Fruit fly (Drosophila melanogaster) whole organism, embryonic: ENCODE measurements around the gene Spx.
A peak's percentile ranks its signal among the peaks of the same experiment; 100 is the strongest.

Experiments used
- Antp ChIP-seq: fragments of 200-800 bp; sonication (Bioruptor generic); optimal IDR thresholded peaks from 3 replicates; lab custom pipeline; 2016; ENCODE audit warnings: missing biosample characterization, missing genetic modification characterization
- Atf6 ChIP-seq: fragments of 200-800 bp; sonication (Bioruptor generic); IDR thresholded peaks from 2 replicates; pipeline ENCODE4 v1.3.6; 2022; ENCODE audit warnings: missing biosample characterization, missing genetic modification characterization
- BEAF-32 ChIP-seq: fragments of 200-800 bp; sonication (Bioruptor generic); optimal IDR thresholded peaks from 3 replicates; lab custom pipeline; 2017; ENCODE audit warnings: missing biosample characterization, missing genetic modification characterization, mild to moderate bottlenecking, moderate library complexity, missing genetic modification reagents
- Bgb ChIP-seq: fragments of 200-800 bp; sonication (Bioruptor generic); IDR thresholded peaks from 2 replicates; pipeline ENCODE4 v1.3.6; 2022; ENCODE audit warnings: missing biosample characterization, missing genetic modification characterization; ENCODE audit not compliant: partially characterized antibody
- CG12659 ChIP-seq: fragments of 200-800 bp; sonication (Bioruptor generic); optimal IDR thresholded peaks from 3 replicates; lab custom pipeline; 2017; ENCODE audit warnings: mild to moderate bottlenecking, missing biosample characterization, missing genetic modification reagents, missing genetic modification characterization
- CG13894 ChIP-seq: fragments of 200-800 bp; sonication (Bioruptor generic); optimal IDR thresholded peaks from 3 replicates; lab custom pipeline; 2018; ENCODE audit warnings: missing biosample characterization, mild to moderate bottlenecking, missing genetic modification characterization, moderate library complexity
- CG17359 ChIP-seq: fragments of 200-800 bp; sonication (Bioruptor generic); optimal IDR thresholded peaks from 3 replicates; lab custom pipeline; 2018; ENCODE audit warnings: missing biosample characterization, mild to moderate bottlenecking, missing genetic modification characterization, moderate library complexity
- CG17385 ChIP-seq: fragments of 200-800 bp; sonication (Bioruptor generic); optimal IDR thresholded peaks from 3 replicates; lab custom pipeline; 2018; ENCODE audit warnings: missing biosample characterization, mild to moderate bottlenecking, missing genetic modification characterization
- CG1832 ChIP-seq: fragments of 200-800 bp; sonication (Bioruptor generic); optimal IDR thresholded peaks from 2 replicates; lab custom pipeline; 2017; ENCODE audit warnings: missing biosample characterization, mild to moderate bottlenecking, missing genetic modification characterization, inconsistent platforms
- CG18599 ChIP-seq: fragments of 200-800 bp; sonication (Bioruptor generic); optimal IDR thresholded peaks from 3 replicates; lab custom pipeline; 2017; ENCODE audit warnings: missing biosample characterization, missing genetic modification characterization, mild to moderate bottlenecking, moderate library complexity, missing genetic modification reagents
- CG2199 ChIP-seq: fragments of 200-800 bp; sonication (Bioruptor generic); IDR thresholded peaks from 3 replicates; pipeline ENCODE4 v1.3.6; 2022; ENCODE audit warnings: missing biosample characterization, missing genetic modification characterization
- CG2875 ChIP-seq: fragments of 200-800 bp; sonication (Bioruptor generic); optimal IDR thresholded peaks from 2 replicates; lab custom pipeline; 2017; ENCODE audit warnings: missing biosample characterization, mild to moderate bottlenecking, missing genetic modification characterization, missing genetic modification reagents
- CG34376 ChIP-seq: fragments of 200-800 bp; sonication (Bioruptor generic); optimal IDR thresholded peaks from 2 replicates; lab custom pipeline; 2018; ENCODE audit warnings: missing biosample characterization, mild to moderate bottlenecking, missing genetic modification characterization
- CG42726 ChIP-seq: fragments of 200-800 bp; sonication (Bioruptor generic); IDR thresholded peaks from 2 replicates; pipeline ENCODE4 v1.3.6; 2022; ENCODE audit warnings: missing biosample characterization, missing genetic modification characterization; ENCODE audit not compliant: partially characterized antibody
- CG4820 ChIP-seq: fragments of 200-800 bp; sonication (Bioruptor generic); optimal IDR thresholded peaks from 3 replicates; lab custom pipeline; 2016; ENCODE audit warnings: missing biosample characterization, missing genetic modification characterization
- CG6272 ChIP-seq: fragments of 200-800 bp; sonication (Bioruptor generic); IDR thresholded peaks from 2 replicates; pipeline ENCODE4 v1.3.6; 2022; ENCODE audit warnings: missing biosample characterization, missing genetic modification characterization
- CG8359 ChIP-seq: fragments of 200-800 bp; sonication (Bioruptor generic); optimal IDR thresholded peaks from 2 replicates; lab custom pipeline; 2017; ENCODE audit warnings: missing biosample characterization, mild to moderate bottlenecking, missing genetic modification characterization, borderline replicate concordance
- CG8478 ChIP-seq: fragments of >200 bp; optimal IDR thresholded peaks from 2 replicates; lab custom pipeline; 2018
- CkIIα-i1 ChIP-seq: fragments of 200-800 bp; sonication (Bioruptor generic); IDR thresholded peaks from 2 replicates; pipeline ENCODE4 v1.3.6; 2022; ENCODE audit warnings: missing biosample characterization, missing genetic modification characterization
- Deaf1 ChIP-seq: fragments of 200-800 bp; optimal IDR thresholded peaks from 3 replicates; lab custom pipeline; 2019; ENCODE audit warnings: missing biosample characterization, mild to moderate bottlenecking, missing genetic modification characterization, moderate library complexity
- Dll ChIP-seq: fragments of 200-800 bp; sonication (Bioruptor generic); IDR thresholded peaks from 4 replicates; pipeline ENCODE4 v1.3.6; 2022; ENCODE audit warnings: missing biosample characterization, missing genetic modification characterization; ENCODE audit not compliant: partially characterized antibody
- Ets65A ChIP-seq: fragments of 200-800 bp; sonication (Bioruptor generic); peaks from one replicate; lab custom pipeline; 2016; ENCODE audit warnings: missing biosample characterization, missing genetic modification characterization
- HmgZ ChIP-seq: fragments of 200-800 bp; sonication (Bioruptor generic); optimal IDR thresholded peaks from 2 replicates; lab custom pipeline; 2018; ENCODE audit warnings: missing biosample characterization, mild to moderate bottlenecking, missing genetic modification characterization
- Jarid2 ChIP-seq: fragments of 200-800 bp; sonication (Bioruptor generic); optimal IDR thresholded peaks from 3 replicates; lab custom pipeline; 2017; ENCODE audit warnings: mild to moderate bottlenecking, missing biosample characterization, missing genetic modification reagents, missing genetic modification characterization
- Lim3 ChIP-seq: fragments of 200-800 bp; sonication (Bioruptor generic); IDR thresholded peaks from 2 replicates; pipeline ENCODE4 v1.3.6; 2022; ENCODE audit warnings: missing biosample characterization, missing genetic modification characterization
- Med ChIP-seq: fragments of 200-800 bp; sonication (Bioruptor generic); peaks from one replicate; lab custom pipeline; 2016; ENCODE audit warnings: missing biosample characterization, missing genetic modification characterization, mild to moderate bottlenecking, inconsistent platforms, moderate library complexity
- Meics ChIP-seq: fragments of 200-800 bp; sonication (Bioruptor generic); optimal IDR thresholded peaks from 2 replicates; lab custom pipeline; 2017; ENCODE audit warnings: missing biosample characterization, mild to moderate bottlenecking, missing genetic modification characterization
- Mes4 ChIP-seq: fragments of 200-800 bp; sonication (Bioruptor generic); optimal IDR thresholded peaks from 2 replicates; lab custom pipeline; 2016; ENCODE audit warnings: missing biosample characterization, missing genetic modification characterization
- NFAT ChIP-seq: fragments of 200-800 bp; sonication (Bioruptor generic); IDR thresholded peaks from 2 replicates; pipeline ENCODE4 v1.3.6; 2022; ENCODE audit warnings: missing biosample characterization, missing genetic modification characterization
- Opbp ChIP-seq: fragments of 200-800 bp; sonication (Bioruptor generic); IDR thresholded peaks from 3 replicates; pipeline ENCODE4 v1.3.6; 2022; ENCODE audit warnings: missing biosample characterization, missing genetic modification characterization; ENCODE audit not compliant: partially characterized antibody
- Ravus ChIP-seq: fragments of 200-800 bp; sonication (Bioruptor generic); IDR thresholded peaks from 2 replicates; pipeline ENCODE4 v1.3.6; 2022; ENCODE audit warnings: missing biosample characterization, missing genetic modification characterization
- Rx ChIP-seq: fragments of 200-800 bp; sonication (Bioruptor generic); IDR thresholded peaks from 2 replicates; pipeline ENCODE4 v1.3.6; 2022; ENCODE audit warnings: missing biosample characterization, missing genetic modification characterization
- Tbp ChIP-seq: fragments of >200 bp; optimal IDR thresholded peaks from 2 replicates; lab custom pipeline; 2018; ENCODE audit warnings: missing biosample characterization, missing genetic modification characterization
- Trl ChIP-seq, 3 experiments: fragments of >200 bp in 2 of 3; fragments of 200-800 bp in 1 of 3; sonication (Bioruptor generic) in 1 of 3; optimal IDR thresholded peaks; 2 replicates in 1 of 3; 3 replicates in 2 of 3; lab custom pipeline; 2016 to 2017; ENCODE audit warnings: missing biosample characterization in 1 of 3, missing genetic modification characterization in 1 of 3
- ap ChIP-seq: fragments of 200-800 bp; sonication (Bioruptor generic); IDR thresholded peaks from 2 replicates; pipeline ENCODE4 v1.3.6; 2022; ENCODE audit warnings: missing biosample characterization, missing genetic modification characterization
- bbx ChIP-seq: fragments of 200-800 bp; sonication (Bioruptor generic); IDR thresholded peaks from 2 replicates; pipeline ENCODE4 v1.3.6; 2022; ENCODE audit warnings: missing biosample characterization, missing genetic modification characterization; ENCODE audit not compliant: partially characterized antibody
- bowl ChIP-seq: fragments of 200-800 bp; sonication (Bioruptor generic); IDR thresholded peaks from 2 replicates; pipeline ENCODE4 v1.3.6; 2022; ENCODE audit warnings: missing biosample characterization, missing genetic modification characterization
- chinmo ChIP-seq: fragments of 200-800 bp; sonication (Bioruptor generic); IDR thresholded peaks from 4 replicates; pipeline ENCODE4 v1.3.6; 2022; ENCODE audit warnings: missing biosample characterization, missing genetic modification characterization; ENCODE audit not compliant: partially characterized antibody
- croc ChIP-seq: fragments of 200-800 bp; sonication (Bioruptor generic); conservative IDR thresholded peaks from 3 replicates; pipeline ENCODE4 v1.3.6; 2022; ENCODE audit warnings: missing biosample characterization, missing genetic modification characterization
- gfzf ChIP-seq: fragments of 200-800 bp; sonication (Bioruptor generic); optimal IDR thresholded peaks from 2 replicates; lab custom pipeline; 2016; ENCODE audit warnings: missing biosample characterization, mild to moderate bottlenecking, missing genetic modification characterization, moderate library complexity
- hb ChIP-seq: fragments of 200-800 bp; sonication (Bioruptor generic); IDR thresholded peaks from 3 replicates; pipeline ENCODE4 v1.3.6; 2022; ENCODE audit warnings: missing biosample characterization, missing genetic modification characterization; ENCODE audit not compliant: partially characterized antibody
- kay ChIP-seq: fragments of 200-800 bp; sonication (Bioruptor generic); optimal IDR thresholded peaks from 2 replicates; lab custom pipeline; 2016; ENCODE audit warnings: missing biosample characterization, missing genetic modification characterization
- nom ChIP-seq: fragments of 200-800 bp; sonication (Bioruptor generic); optimal IDR thresholded peaks from 2 replicates; lab custom pipeline; 2017; ENCODE audit warnings: missing biosample characterization, missing genetic modification characterization, mild to moderate bottlenecking, moderate library complexity, missing genetic modification reagents
- otp ChIP-seq: fragments of 200-800 bp; sonication (Bioruptor generic); IDR thresholded peaks from 3 replicates; pipeline ENCODE4, ENCODE4 v1.3.6; 2022; ENCODE audit warnings: missing biosample characterization, missing genetic modification characterization
- pb ChIP-seq: fragments of 200-800 bp; sonication (Bioruptor generic); optimal IDR thresholded peaks from 3 replicates; lab custom pipeline; 2016; ENCODE audit warnings: missing biosample characterization, missing genetic modification characterization
- sr ChIP-seq: fragments of 200-800 bp; sonication (Bioruptor generic); IDR thresholded peaks from 3 replicates; pipeline ENCODE4 v1.3.6; 2022; ENCODE audit warnings: missing biosample characterization, missing genetic modification characterization
- tna ChIP-seq: fragments of 200-800 bp; sonication (Bioruptor generic); IDR thresholded peaks from 2 replicates; pipeline ENCODE4 v1.3.6; 2022; ENCODE audit warnings: missing biosample characterization, missing genetic modification characterization; ENCODE audit not compliant: partially characterized antibody

Gene Spx

DNA sequence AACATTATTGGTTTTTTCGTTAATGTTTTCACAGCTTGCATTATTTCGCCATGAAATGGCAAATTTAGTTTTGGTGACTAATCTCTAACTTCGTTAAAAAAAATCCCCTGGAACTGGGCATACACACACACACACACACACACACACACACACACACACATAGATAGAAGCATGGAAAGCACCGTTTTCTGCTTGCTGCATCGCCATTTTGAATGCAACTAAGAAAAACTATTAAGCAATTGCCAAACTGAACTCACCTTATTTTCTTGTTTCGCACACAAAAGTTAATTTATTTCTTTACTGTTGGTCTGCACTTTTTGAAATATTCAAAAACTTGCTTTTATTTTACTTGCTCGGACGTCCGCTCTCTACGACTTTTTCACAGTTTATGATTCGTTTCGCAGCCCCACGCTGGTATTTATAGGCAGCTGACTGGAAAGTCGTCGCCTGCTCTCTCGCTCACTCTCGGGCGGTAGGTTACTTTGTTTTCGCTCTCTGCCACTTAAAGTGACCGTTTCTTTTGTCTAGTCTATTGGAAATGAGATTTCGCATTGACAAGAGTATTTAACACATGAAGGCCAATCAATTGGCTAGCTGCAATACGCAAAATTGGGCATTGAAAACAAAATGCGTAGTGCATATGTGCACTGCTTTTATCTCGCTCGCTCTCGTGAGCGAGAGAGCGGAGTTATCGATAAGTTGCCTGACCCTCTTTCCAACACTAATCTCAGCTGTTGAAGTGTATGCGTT lies 23.4 kb downstream of the Spx start (continued):
- TF ChIP-seq Dll (GFP tag; lab: Robert Waterston, UW), result peak; percentile 46; the same call in 2 of the 4 replicates
- TF ChIP-seq CG8478 (lab: Kevin White, UChicago), result peak; percentile 82
- TF ChIP-seq Ravus (GFP tag; lab: Robert Waterston, UW), result no peak
- TF ChIP-seq CG6272 (GFP tag; lab: Robert Waterston, UW), result no peak
- no peak for TF ChIP-seq Lim3 (GFP tag; lab: Robert Waterston, UW)
- TF ChIP-seq CG13894 (tag; lab: Kevin White, UChicago), result peak; percentile 17
- peak; percentile 58 for TF ChIP-seq Deaf1
- TF ChIP-seq kay (GFP tag; lab: Kevin White, UChicago), result peak; percentile 36
- no peak for TF ChIP-seq bowl (GFP tag; lab: Robert Waterston, UW)
- TF ChIP-seq BEAF-32 (GFP tag; lab: Kevin White, UChicago), result peak; percentile 48
- TF ChIP-seq croc (GFP tag; lab: Robert Waterston, UW), result no peak
- TF ChIP-seq NFAT, result no peak
- peak; percentile 49 for TF ChIP-seq CG42726
- TF ChIP-seq HmgZ (tag; lab: Kevin White, UChicago), result no peak
- TF ChIP-seq Med (GFP tag; lab: Kevin White, UChicago), result peak; percentile 79
- 0 out of 2 replicates have a peak, but pooled peaks have one; percentile 29 for TF ChIP-seq Atf6 (GFP tag; lab: Robert Waterston, UW)
- TF ChIP-seq CkIIα-i1 (GFP tag; lab: Robert Waterston, UW), result no peak
- TF ChIP-seq Meics (GFP tag; lab: Kevin White, UChicago), result peak; percentile 32
- no peak for TF ChIP-seq sr (GFP tag; lab: Robert Waterston, UW)
- TF ChIP-seq ap (GFP tag; lab: Robert Waterston, UW), result no peak
- peak; percentile 13; the same call in 1 of the 3 replicates for TF ChIP-seq Opbp (GFP tag; lab: Robert Waterston, UW)
- TF ChIP-seq bbx, result peak; percentile 37; the same call in 1 of the 2 replicates
- TF ChIP-seq CG2199 (GFP tag; lab: Robert Waterston, UW), result 0 out of 3 replicates have a peak, but pooled peaks have one; percentile 46
- no peak for TF ChIP-seq CG4820 (GFP tag; lab: Kevin White, UChicago)
- TF ChIP-seq CG18599 (GFP tag; lab: Kevin White, UChicago), result peak; percentile 52
- 0 out of 2 replicates have a peak, but pooled peaks have one; percentile 30 for TF ChIP-seq tna (GFP tag; lab: Robert Waterston, UW)
- TF ChIP-seq CG17359 (tag; lab: Kevin White, UChicago), result peak; percentile 44
- TF ChIP-seq chinmo, result 0 out of 4 replicates have a peak, but pooled peaks have one; percentile 62
- no peak for TF ChIP-seq CG8359 (GFP tag; lab: Kevin White, UChicago)
- peak; percentile 79 for TF ChIP-seq Jarid2
- TF ChIP-seq hb (GFP tag; lab: Robert Waterston, UW), result no peak
- TF ChIP-seq Ets65A (GFP tag; lab: Kevin White, UChicago), result peak; percentile 53
- TF ChIP-seq Antp, result no peak
- TF ChIP-seq Trl (optimal IDR thresholded peaks at IDR 0.05; lab: Kevin White, UChicago), result peak; percentile 68 to 82
- peak; percentile 43 for TF ChIP-seq Trl (GFP tag; optimal IDR thresholded peaks at IDR 0.05; lab: Kevin White, UChicago)
- TF ChIP-seq Bgb (GFP tag; lab: Robert Waterston, UW), result peak; percentile 35; the same call in 1 of the 2 replicates
- TF ChIP-seq Tbp (GFP tag; lab: Kevin White, UChicago), result peak; percentile 94
- TF ChIP-seq nom (GFP tag; lab: Kevin White, UChicago), result peak; percentile 9
- no peak for TF ChIP-seq otp (GFP tag; lab: Robert Waterston, UW)
- peak; percentile 55 for TF ChIP-seq CG34376 (GFP tag; lab: Kevin White, UChicago)
- TF ChIP-seq CG2875 (GFP tag; lab: Kevin White, UChicago), result no peak
- peak; percentile 53 for TF ChIP-seq CG17385 (GFP tag; lab: Kevin White, UChicago)
- TF ChIP-seq pb (GFP tag; lab: Kevin White, UChicago), result peak; percentile 19
- TF ChIP-seq Rx (GFP tag; lab: Robert Waterston, UW), result no peak
- peak; percentile 32 for TF ChIP-seq gfzf (GFP tag; lab: Kevin White, UChicago)
- peak; percentile 51 for TF ChIP-seq Mes4 (GFP tag; lab: Kevin White, UChicago)
- peak; percentile 87 for TF ChIP-seq CG1832
- TF ChIP-seq CG12659 (GFP tag; lab: Kevin White, UChicago), result peak; percentile 58
